Fruit fly (Drosophila melanogaster) whole organism, embryonic: ENCODE data around the gene CG46427.

Source experiments
- BEAF-32 ChIP-seq: fragments of 200-800 bp; sonication (Bioruptor generic); optimal IDR thresholded peaks from 3 replicates; lab custom pipeline; 2017; ENCODE audit warnings: missing biosample characterization, missing genetic modification characterization, mild to moderate bottlenecking, moderate library complexity, missing genetic modification reagents
- BtbVII ChIP-seq: fragments of 200-800 bp; sonication (Bioruptor generic); optimal IDR thresholded peaks from 3 replicates; lab custom pipeline; 2017; ENCODE audit warnings: missing biosample characterization, mild to moderate bottlenecking, missing genetic modification characterization
- CG11696 ChIP-seq: fragments of 200-800 bp; sonication (Bioruptor generic); IDR thresholded peaks from 2 replicates; pipeline ENCODE4 v1.3.6; 2022; ENCODE audit warnings: missing biosample characterization, missing genetic modification characterization
- CG12391 ChIP-seq: fragments of 200-800 bp; sonication (Bioruptor generic); optimal IDR thresholded peaks from 3 replicates; lab custom pipeline; 2018; ENCODE audit warnings: missing biosample characterization, mild to moderate bottlenecking, missing genetic modification characterization, moderate library complexity
- CG12659 ChIP-seq: fragments of 200-800 bp; sonication (Bioruptor generic); optimal IDR thresholded peaks from 3 replicates; lab custom pipeline; 2017; ENCODE audit warnings: mild to moderate bottlenecking, missing biosample characterization, missing genetic modification reagents, missing genetic modification characterization
- CG13296 ChIP-seq: fragments of 200-800 bp; sonication (Bioruptor generic); optimal IDR thresholded peaks from 3 replicates; lab custom pipeline; 2018; ENCODE audit warnings: missing biosample characterization, mild to moderate bottlenecking, missing genetic modification characterization
- CG14965 ChIP-seq: fragments of 200-800 bp; sonication (Bioruptor generic); optimal IDR thresholded peaks from 2 replicates; lab custom pipeline; 2016; ENCODE audit warnings: missing biosample characterization, missing genetic modification characterization, borderline replicate concordance
- CG17359 ChIP-seq: fragments of 200-800 bp; sonication (Bioruptor generic); optimal IDR thresholded peaks from 3 replicates; lab custom pipeline; 2018; ENCODE audit warnings: missing biosample characterization, mild to moderate bottlenecking, missing genetic modification characterization, moderate library complexity
- CG2202 ChIP-seq: fragments of 200-800 bp; sonication (Bioruptor generic); optimal IDR thresholded peaks from 2 replicates; lab custom pipeline; 2018; ENCODE audit warnings: missing biosample characterization, mild to moderate bottlenecking, missing genetic modification characterization
- CG4282 ChIP-seq: fragments of 200-800 bp; sonication (Bioruptor generic); optimal IDR thresholded peaks from 2 replicates; lab custom pipeline; 2016; ENCODE audit warnings: missing biosample characterization, missing genetic modification characterization
- CG4730 ChIP-seq: fragments of 200-800 bp; sonication (Bioruptor generic); IDR thresholded peaks from 2 replicates; pipeline ENCODE4 v1.3.6; 2022; ENCODE audit warnings: missing biosample characterization, missing genetic modification characterization
- CG5180 ChIP-seq: fragments of 200-800 bp; sonication (Bioruptor generic); optimal IDR thresholded peaks from 3 replicates; lab custom pipeline; 2017; ENCODE audit warnings: missing biosample characterization, missing genetic modification characterization, mild to moderate bottlenecking, moderate library complexity, missing genetic modification reagents
- CG7839 ChIP-seq: fragments of 200-800 bp; sonication (Bioruptor generic); optimal IDR thresholded peaks from 3 replicates; lab custom pipeline; 2018; ENCODE audit warnings: missing biosample characterization, mild to moderate bottlenecking, missing genetic modification characterization, moderate library complexity
- CG8765 ChIP-seq: fragments of 200-800 bp; sonication (Bioruptor generic); IDR thresholded peaks from 2 replicates; pipeline ENCODE4 v1.3.6; 2022; ENCODE audit warnings: missing biosample characterization, missing genetic modification characterization
- CG8924 ChIP-seq: fragments of 200-800 bp; optimal IDR thresholded peaks from 3 replicates; lab custom pipeline; 2019; ENCODE audit warnings: missing biosample characterization, mild to moderate bottlenecking, missing genetic modification characterization, moderate library complexity
- CoRest ChIP-seq: fragments of 200-800 bp; sonication (Bioruptor generic); optimal IDR thresholded peaks from 3 replicates; lab custom pipeline; 2018; ENCODE audit warnings: missing biosample characterization, mild to moderate bottlenecking, missing genetic modification characterization, moderate library complexity
- CrebB ChIP-seq: fragments of 200-800 bp; sonication (Bioruptor generic); optimal IDR thresholded peaks from 3 replicates; lab custom pipeline; 2018; ENCODE audit warnings: missing biosample characterization, mild to moderate bottlenecking, missing genetic modification characterization
- Deaf1 ChIP-seq: fragments of 200-800 bp; optimal IDR thresholded peaks from 3 replicates; lab custom pipeline; 2019; ENCODE audit warnings: missing biosample characterization, mild to moderate bottlenecking, missing genetic modification characterization, moderate library complexity
- E2f2 ChIP-seq: fragments of 200-800 bp; sonication (Bioruptor generic); IDR thresholded peaks from 2 replicates; pipeline ENCODE4 v1.3.6; 2022; ENCODE audit warnings: missing biosample characterization, missing genetic modification characterization
- Elba2 ChIP-seq: fragments of 200-800 bp; sonication (Bioruptor generic); optimal IDR thresholded peaks from 3 replicates; lab custom pipeline; 2016; ENCODE audit warnings: missing biosample characterization, missing genetic modification characterization
- Fer1 ChIP-seq: fragments of 200-800 bp; sonication (Bioruptor generic); optimal IDR thresholded peaks from 2 replicates; lab custom pipeline; 2017; ENCODE audit warnings: missing biosample characterization, mild to moderate bottlenecking, missing genetic modification characterization
- Gug ChIP-seq: fragments of 200-800 bp; sonication (Bioruptor generic); IDR thresholded peaks from 4 replicates; pipeline ENCODE4 v1.3.6; 2022; ENCODE audit warnings: missing biosample characterization, missing genetic modification characterization
- Hmr ChIP-seq: fragments of 200-800 bp; sonication (Bioruptor generic); optimal IDR thresholded peaks from 3 replicates; lab custom pipeline; 2017; ENCODE audit warnings: mild to moderate bottlenecking, missing biosample characterization, missing genetic modification reagents, missing genetic modification characterization
- MESR4 ChIP-seq: fragments of 200-800 bp; sonication (Bioruptor generic); optimal IDR thresholded peaks from 2 replicates; lab custom pipeline; 2018; ENCODE audit warnings: missing biosample characterization, mild to moderate bottlenecking, missing genetic modification characterization, moderate library complexity
- Oli ChIP-seq: fragments of 200-800 bp; sonication (Bioruptor generic); optimal IDR thresholded peaks from 2 replicates; lab custom pipeline; 2018; ENCODE audit warnings: missing biosample characterization, mild to moderate bottlenecking, missing genetic modification characterization, moderate library complexity
- PHDP ChIP-seq: fragments of 200-800 bp; sonication (Bioruptor generic); optimal IDR thresholded peaks from 3 replicates; lab custom pipeline; 2018; ENCODE audit warnings: missing biosample characterization, mild to moderate bottlenecking, missing genetic modification characterization, moderate library complexity
- Poxn ChIP-seq: fragments of 200-800 bp; sonication (Bioruptor generic); IDR thresholded peaks from 2 replicates; pipeline ENCODE4 v1.3.6; 2022; ENCODE audit warnings: missing biosample characterization, missing genetic modification characterization
- Sox102F ChIP-seq: fragments of 200-800 bp; sonication (Bioruptor generic); optimal IDR thresholded peaks from 2 replicates; lab custom pipeline; 2018; ENCODE audit warnings: missing biosample characterization, mild to moderate bottlenecking, missing genetic modification characterization, moderate library complexity
- Ssrp ChIP-seq: fragments of 200-800 bp; sonication (Bioruptor generic); optimal IDR thresholded peaks from 2 replicates; lab custom pipeline; 2018; ENCODE audit warnings: missing biosample characterization, mild to moderate bottlenecking, missing genetic modification characterization, moderate library complexity
- Xrp1 ChIP-seq: fragments of 200-800 bp; sonication (Bioruptor generic); IDR thresholded peaks from 2 replicates; pipeline ENCODE4 v1.3.6; 2022; ENCODE audit warnings: missing biosample characterization, missing genetic modification characterization
- bsh ChIP-seq, 2 experiments: fragments of 200-800 bp; sonication (Bioruptor generic); optimal IDR thresholded peaks; 2 replicates each; lab custom pipeline; 2017 to 2018; ENCODE audit warnings: mild to moderate bottlenecking in 2 of 2, missing biosample characterization in 2 of 2, missing genetic modification characterization in 2 of 2, moderate library complexity in 1 of 2
- btn ChIP-seq: fragments of 200-800 bp; sonication (Bioruptor generic); optimal IDR thresholded peaks from 2 replicates; lab custom pipeline; 2016; ENCODE audit warnings: missing biosample characterization, missing genetic modification characterization
- cwo ChIP-seq: fragments of 200-800 bp; sonication (Bioruptor generic); optimal IDR thresholded peaks from 3 replicates; lab custom pipeline; 2017; ENCODE audit warnings: missing biosample characterization, missing genetic modification characterization, mild to moderate bottlenecking, moderate library complexity, missing genetic modification reagents
- dpn ChIP-seq, 2 experiments: fragments of 200-800 bp; sonication (Bioruptor generic); optimal IDR thresholded peaks; 3 replicates each; lab custom pipeline; 2016; ENCODE audit warnings: missing biosample characterization in 2 of 2, missing genetic modification characterization in 2 of 2
- insv ChIP-seq, 2 experiments: fragments of 200-800 bp; sonication (Bioruptor generic); optimal IDR thresholded peaks; 3 replicates each; lab custom pipeline; 2016 to 2018; ENCODE audit warnings: missing biosample characterization in 2 of 2, missing genetic modification characterization in 2 of 2
- jing ChIP-seq: fragments of 200-800 bp; sonication (Bioruptor generic); optimal IDR thresholded peaks from 2 replicates; lab custom pipeline; 2018; ENCODE audit warnings: missing biosample characterization, mild to moderate bottlenecking, missing genetic modification characterization
- lab ChIP-seq: fragments of 200-800 bp; sonication (Bioruptor generic); optimal IDR thresholded peaks from 3 replicates; lab custom pipeline; 2017; ENCODE audit warnings: missing biosample characterization, missing genetic modification characterization, mild to moderate bottlenecking, moderate library complexity, missing genetic modification reagents
- lola ChIP-seq, 3 experiments: fragments of >200 bp in 2 of 3; fragments of 200-800 bp in 1 of 3; sonication (Bioruptor generic) in 1 of 3; optimal IDR thresholded peaks; 2 replicates each; lab custom pipeline; 2017 to 2019; ENCODE audit warnings: missing biosample characterization in 3 of 3, missing genetic modification characterization in 3 of 3, mild to moderate bottlenecking in 1 of 3, moderate library complexity in 1 of 3
- row ChIP-seq: fragments of 200-800 bp; sonication (Bioruptor generic); IDR thresholded peaks from 3 replicates; pipeline ENCODE4 v1.3.6; 2022; ENCODE audit warnings: missing biosample characterization, missing genetic modification characterization
- so ChIP-seq: fragments of 200-800 bp; sonication (Bioruptor generic); IDR thresholded peaks from 3 replicates; pipeline ENCODE4 v1.3.6; 2022; ENCODE audit warnings: missing biosample characterization, missing genetic modification characterization
- sug ChIP-seq: fragments of 200-800 bp; optimal IDR thresholded peaks from 2 replicates; lab custom pipeline; 2019; ENCODE audit warnings: missing biosample characterization, mild to moderate bottlenecking, missing genetic modification characterization, moderate library complexity
- tap ChIP-seq: fragments of 200-800 bp; optimal IDR thresholded peaks from 3 replicates; lab custom pipeline; 2019; ENCODE audit warnings: missing biosample characterization, mild to moderate bottlenecking, missing genetic modification characterization, moderate library complexity
- toy ChIP-seq: fragments of 200-800 bp; sonication (Bioruptor generic); IDR thresholded peaks from 2 replicates; pipeline ENCODE4 v1.3.6; 2022; ENCODE audit warnings: missing biosample characterization, missing genetic modification characterization
- trem ChIP-seq: fragments of 200-800 bp; optimal IDR thresholded peaks from 3 replicates; lab custom pipeline; 2019; ENCODE audit warnings: missing biosample characterization, mild to moderate bottlenecking, missing genetic modification characterization, moderate library complexity
- unpg ChIP-seq: fragments of 200-800 bp; sonication (Bioruptor generic); optimal IDR thresholded peaks from 3 replicates; lab custom pipeline; 2018; ENCODE audit warnings: missing biosample characterization, mild to moderate bottlenecking, missing genetic modification characterization, moderate library complexity

The CG46427 gene

DNA sequence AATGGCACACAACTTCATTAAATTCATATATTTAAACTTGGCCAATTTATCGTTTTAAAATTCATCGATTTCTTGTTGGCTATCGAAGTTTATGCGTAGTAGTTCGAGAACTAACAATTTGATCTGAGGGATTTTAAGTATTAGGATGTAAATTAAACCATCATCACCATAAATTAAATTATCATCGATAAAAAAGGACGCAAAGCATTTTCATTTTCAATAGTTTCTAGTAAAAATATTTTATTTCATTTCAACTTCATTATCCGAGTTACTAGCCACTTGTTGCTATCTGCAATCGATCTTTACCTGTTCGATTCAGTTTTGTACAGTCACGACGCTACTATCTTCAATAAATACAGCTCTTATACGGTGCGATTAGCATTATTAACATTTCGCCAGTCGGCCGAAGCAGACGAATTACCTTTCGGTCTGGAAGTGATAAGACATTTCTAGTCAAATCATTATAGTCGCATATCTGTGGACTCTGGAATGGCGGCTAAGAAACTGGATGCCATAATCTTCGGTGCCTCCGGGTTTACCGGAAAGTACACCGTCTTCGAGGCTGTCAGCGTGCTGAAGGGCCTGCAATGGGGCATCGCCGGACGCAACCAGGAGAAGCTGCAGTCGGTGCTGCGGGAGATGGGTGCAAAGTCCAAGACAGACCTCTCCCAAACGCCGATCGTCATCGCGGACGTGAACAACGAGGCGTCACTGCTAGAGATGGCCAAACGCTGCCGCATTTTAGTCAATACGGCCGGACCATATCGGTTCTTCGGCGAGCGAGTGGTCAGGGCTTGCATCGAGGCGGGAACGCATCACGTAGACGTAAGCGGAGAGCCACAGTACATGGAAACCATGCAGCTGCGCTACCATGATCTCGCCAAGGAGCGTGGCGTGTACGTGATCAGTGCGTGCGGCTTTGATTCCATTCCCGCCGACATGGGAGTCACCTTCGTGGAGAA is 32.4 kb downstream of the CG46427 start, which contains the start of gene CG5167 (continued):
- no peak for TF ChIP-seq CG5180 (GFP tag; lab: Kevin White, UChicago)
- peak in 1 of 2 experiments; percentile 49 for TF ChIP-seq dpn (GFP tag; optimal IDR thresholded peaks at IDR 0.05; lab: Kevin White, UChicago)
- peak; percentile 58 for TF ChIP-seq Fer1 (GFP tag; lab: Kevin White, UChicago)
- peak; percentile 8; the same call in 1 of the 2 replicates for TF ChIP-seq CG4730 (GFP tag; lab: Robert Waterston, UW)
- TF ChIP-seq CG8924 (tag; lab: Kevin White, UChicago): peak; percentile 63
- no peak for TF ChIP-seq Elba2 (GFP tag; lab: Kevin White, UChicago)
- no peak for TF ChIP-seq CG11696 (GFP tag; lab: Robert Waterston, UW)
- peak; percentile 45 for TF ChIP-seq CoRest (tag; lab: Kevin White, UChicago)
- no peak for TF ChIP-seq cwo (GFP tag; lab: Kevin White, UChicago)
- TF ChIP-seq insv (GFP tag; optimal IDR thresholded peaks at IDR 0.05; lab: Kevin White, UChicago): peak in 1 of 2 experiments; percentile 4
- TF ChIP-seq CG17359 (tag; lab: Kevin White, UChicago): peak; percentile 49
- peak; percentile 2 for TF ChIP-seq Oli (tag; lab: Kevin White, UChicago)
- TF ChIP-seq CG7839: peak; percentile 39
- peak; percentile 7 for TF ChIP-seq CG2202 (tag; lab: Kevin White, UChicago)
- TF ChIP-seq jing (GFP tag; lab: Kevin White, UChicago): no peak
- peak; percentile 38 for TF ChIP-seq Sox102F (GFP tag; lab: Kevin White, UChicago)
- peak; percentile 18 for TF ChIP-seq CG4282 (GFP tag; lab: Kevin White, UChicago)
- no peak for TF ChIP-seq Poxn (GFP tag; lab: Robert Waterston, UW)
- TF ChIP-seq E2f2 (GFP tag; lab: Robert Waterston, UW): peak; percentile 50; the same call in 1 of the 2 replicates
- TF ChIP-seq lab: peak; percentile 54
- peak; percentile 38 for TF ChIP-seq BEAF-32
- TF ChIP-seq Gug (GFP tag; lab: Robert Waterston, UW): no peak; the same call in 3 of the 4 replicates
- peak; percentile 49 for TF ChIP-seq Xrp1 (GFP tag; lab: Robert Waterston, UW)
- TF ChIP-seq CG13296 (GFP tag; lab: Kevin White, UChicago): peak; percentile 31
- peak; percentile 35 for TF ChIP-seq Hmr
- TF ChIP-seq PHDP: peak; percentile 66
- peak; percentile 58 for TF ChIP-seq trem (tag; lab: Kevin White, UChicago)
- TF ChIP-seq MESR4 (GFP tag; lab: Kevin White, UChicago): peak; percentile 33
- TF ChIP-seq toy (GFP tag; lab: Robert Waterston, UW): no peak
- TF ChIP-seq Ssrp: peak; percentile 14
- TF ChIP-seq row (GFP tag; lab: Robert Waterston, UW): peak; percentile 70
- peak; percentile 31 for TF ChIP-seq CrebB (tag; lab: Kevin White, UChicago)
- TF ChIP-seq BtbVII: peak; percentile 63
- peak in 1 of 3 experiments; percentile 49 for TF ChIP-seq lola (GFP tag; optimal IDR thresholded peaks at IDR 0.05; lab: Kevin White, UChicago)
- no peak for TF ChIP-seq btn (GFP tag; lab: Kevin White, UChicago)
- TF ChIP-seq bsh (GFP tag; optimal IDR thresholded peaks at IDR 0.05; lab: Kevin White, UChicago): peak; percentile 28 to 82
- TF ChIP-seq unpg (GFP tag; lab: Kevin White, UChicago): peak; percentile 70
- TF ChIP-seq tap: peak; percentile 60
- peak; percentile 72 for TF ChIP-seq CG12391 (tag; lab: Kevin White, UChicago)
- TF ChIP-seq sug (tag; lab: Kevin White, UChicago): peak; percentile 36
- no peak for TF ChIP-seq CG14965
- peak; percentile 50 for TF ChIP-seq Deaf1 (tag; lab: Kevin White, UChicago)
- TF ChIP-seq CG12659 (GFP tag; lab: Kevin White, UChicago): peak; percentile 20
- 0 out of 2 replicates have a peak, but pooled peaks have one; percentile 5 for TF ChIP-seq CG8765 (GFP tag; lab: Robert Waterston, UW)
- TF ChIP-seq so (GFP tag; lab: Robert Waterston, UW): 0 out of 3 replicates have a peak, but pooled peaks have one; percentile 21
